Fruit fly (Drosophila melanogaster): ENCODE results near the gene CG42526.

CG42526 gene

dm6 chr3L:9402157-9402890 is 32.9 kb downstream of the CG42526 start, which contains the start of gene eIF4E1 (continued):
- TF ChIP-seq pzg (GFP tag; optimal IDR thresholded peaks at IDR 0.05) = peak; percentile 94
- TF ChIP-seq CoRest (tag; optimal IDR thresholded peaks at IDR 0.05) = peak; percentile 61
- peak; percentile 14 for TF ChIP-seq CG10147 (GFP tag; optimal IDR thresholded peaks at IDR 0.05)
- TF ChIP-seq chinmo (GFP tag; IDR thresholded peaks at IDR 0.05; ENCODE audit: partially characterized antibody) = 0 out of 4 replicates have a peak, but pooled peaks have one; percentile 19
- TF ChIP-seq zen2 (GFP tag; IDR thresholded peaks at IDR 0.05; ENCODE audit: partially characterized antibody) = peak; percentile 57; the same call in 2 of the 3 replicates
- no peak for TF ChIP-seq Hand (GFP tag; optimal IDR thresholded peaks at IDR 0.05)
- peak; percentile 88 for TF ChIP-seq CG4617 (GFP tag; optimal IDR thresholded peaks at IDR 0.05; ENCODE audit: borderline replicate concordance)
- TF ChIP-seq D19B (GFP tag; optimal IDR thresholded peaks at IDR 0.05) = no peak
- peak; percentile 35 for TF ChIP-seq Dad (GFP tag; optimal IDR thresholded peaks at IDR 0.05)
- TF ChIP-seq Myb (GFP tag; optimal IDR thresholded peaks at IDR 0.05) = peak; percentile 100
- peak in 1 of 2 experiments; percentile 4 for TF ChIP-seq chif (GFP tag; optimal IDR thresholded peaks at IDR 0.05)
- peak; percentile 33; the same call in 1 of the 4 replicates for TF ChIP-seq Gug (GFP tag; IDR thresholded peaks at IDR 0.05)
- TF ChIP-seq CG30020 (tag; optimal IDR thresholded peaks at IDR 0.05) = peak; percentile 14
- peak; percentile 29; the same call in 1 of the 2 replicates for TF ChIP-seq sisA (GFP tag; IDR thresholded peaks at IDR 0.05)
- TF ChIP-seq E2f2 (GFP tag; IDR thresholded peaks at IDR 0.05) = peak; percentile 50
- peak; percentile 31 for TF ChIP-seq CG13894 (tag; optimal IDR thresholded peaks at IDR 0.05)
- TF ChIP-seq vnd (GFP tag; IDR thresholded peaks at IDR 0.05; ENCODE audit: partially characterized antibody) = peak; percentile 74; the same call in 2 of the 3 replicates
- peak; percentile 27; the same call in 2 of the 3 replicates for TF ChIP-seq ken (GFP tag; IDR thresholded peaks at IDR 0.05)
- peak; percentile 57 for TF ChIP-seq CG7745 (tag; optimal IDR thresholded peaks at IDR 0.05)
- no peak for TF ChIP-seq CG2889 (GFP tag; IDR thresholded peaks at IDR 0.05)
- TF ChIP-seq CG16813 (GFP tag; IDR thresholded peaks at IDR 0.05; ENCODE audit: partially characterized antibody) = peak; percentile 82
- TF ChIP-seq CG14710 (tag; optimal IDR thresholded peaks at IDR 0.05) = peak; percentile 71
- TF ChIP-seq nmo (GFP tag; optimal IDR thresholded peaks at IDR 0.05) = peak; percentile 53
- no peak for TF ChIP-seq onecut (GFP tag; IDR thresholded peaks at IDR 0.05)
- TF ChIP-seq CG6813 (GFP tag; optimal IDR thresholded peaks at IDR 0.05) = no peak
- TF ChIP-seq ftz-f1 (GFP tag; optimal IDR thresholded peaks at IDR 0.05) = peak; percentile 40
- peak; percentile 62 for TF ChIP-seq phol (tag; optimal IDR thresholded peaks at IDR 0.05)
- TF ChIP-seq CG2129 (GFP tag; IDR thresholded peaks at IDR 0.05; ENCODE audit: partially characterized antibody) = peak; percentile 34; the same call in 1 of the 2 replicates
- TF ChIP-seq gsb-n (tag; optimal IDR thresholded peaks at IDR 0.05) = no peak
- TF ChIP-seq CG18262 (tag; optimal IDR thresholded peaks at IDR 0.05) = peak; percentile 0
- TF ChIP-seq mld (GFP tag; IDR thresholded peaks at IDR 0.05; ENCODE audit: partially characterized antibody) = peak; percentile 68
- peak; percentile 20 to 54 for TF ChIP-seq tll (GFP tag; optimal IDR thresholded peaks at IDR 0.05)
- TF ChIP-seq bcd (GFP tag; optimal IDR thresholded peaks at IDR 0.05) = peak; percentile 8
- TF ChIP-seq en (GFP tag; optimal IDR thresholded peaks at IDR 0.05) = no peak
- no peak for TF ChIP-seq CG4730 (GFP tag; IDR thresholded peaks at IDR 0.05)
- TF ChIP-seq Mes4 (GFP tag; optimal IDR thresholded peaks at IDR 0.05) = no peak
- TF ChIP-seq CG1603 (tag; optimal IDR thresholded peaks at IDR 0.05) = peak; percentile 80
- TF ChIP-seq nerfin-2 (GFP tag; IDR thresholded peaks at IDR 0.05; ENCODE audit: partially characterized antibody) = 0 out of 2 replicates have a peak, but pooled peaks have one; percentile 42
- no peak for TF ChIP-seq CG2202 (tag; optimal IDR thresholded peaks at IDR 0.05)
- TF ChIP-seq Dll (GFP tag; IDR thresholded peaks at IDR 0.05; ENCODE audit: partially characterized antibody) = peak; percentile 72
- no peak for TF ChIP-seq pita (GFP tag; optimal IDR thresholded peaks at IDR 0.05)
- peak; percentile 73 for TF ChIP-seq CG15479 (GFP tag; optimal IDR thresholded peaks at IDR 0.05)
- TF ChIP-seq vfl (GFP tag; optimal IDR thresholded peaks at IDR 0.05) = peak; percentile 28
